Worm (Caenorhabditis elegans) whole organism, young adult: Measurements from ENCODE around the gene emc-6.

Experiments
- B0019.2 ChIP-seq: fragments of 200-800 bp; sonication (Bioruptor generic); conservative IDR thresholded peaks from 2 replicates; pipeline ENCODE4 v1.3.6; 2022; ENCODE audit warnings: missing genetic modification reagents, missing genetic modification characterization, missing compliant biosample characterization
- C17E4.6 ChIP-seq: fragments of 200-800 bp; sonication (Bioruptor generic); IDR thresholded peaks from 2 replicates; pipeline ENCODE4 v1.3.6; 2022; ENCODE audit warnings: missing genetic modification reagents, missing genetic modification characterization, missing compliant biosample characterization
- F39B2.1 ChIP-seq: fragments of 200-800 bp; sonication (Bioruptor generic); IDR thresholded peaks from 2 replicates; pipeline ENCODE4 v1.3.6; 2022; ENCODE audit warnings: missing genetic modification reagents, missing genetic modification characterization, missing compliant biosample characterization
- akir-1 ChIP-seq: fragments of 200-800 bp; sonication (Bioruptor generic); optimal IDR thresholded peaks from 2 replicates; lab custom pipeline; 2018; ENCODE audit warnings: mild to moderate bottlenecking, missing genetic modification characterization, moderate library complexity, missing compliant biosample characterization
- die-1 ChIP-seq: sonication (generic microtip); optimal IDR thresholded peaks from 2 replicates; lab custom pipeline; 2016; ENCODE audit warnings: missing genotype, mild to moderate bottlenecking, missing genetic modification characterization, missing compliant biosample characterization
- egl-44 ChIP-seq: fragments of 200-800 bp; sonication (Bioruptor generic); IDR thresholded peaks from 2 replicates; pipeline ENCODE4 v1.3.6; 2022; ENCODE audit warnings: missing genetic modification reagents, missing genetic modification characterization, missing compliant biosample characterization
- hrde-1 ChIP-seq: sonication (generic microtip); optimal IDR thresholded peaks from 2 replicates; lab custom pipeline; 2016; ENCODE audit warnings: missing genetic modification characterization, mild to moderate bottlenecking, missing compliant biosample characterization, moderate library complexity, missing genotype, missing genetic modification reagents, borderline replicate concordance
- let-526 ChIP-seq: fragments of 200-800 bp; sonication (Bioruptor generic); IDR thresholded peaks from 2 replicates; pipeline ENCODE4 v1.3.6; 2022; ENCODE audit warnings: missing genetic modification reagents, missing genetic modification characterization, missing compliant biosample characterization
- lir-1 ChIP-seq: fragments of 200-800 bp; sonication (Bioruptor generic); conservative IDR thresholded peaks from 2 replicates; pipeline ENCODE4 v1.3.6; 2022; ENCODE audit warnings: missing genetic modification reagents, missing genetic modification characterization, missing compliant biosample characterization
- madf-8 ChIP-seq: fragments of 200-800 bp; sonication (Bioruptor generic); conservative IDR thresholded peaks from 2 replicates; pipeline ENCODE4 v1.3.6; 2022; ENCODE audit warnings: missing genetic modification reagents, missing genetic modification characterization, missing compliant biosample characterization
- mxl-1 ChIP-seq: sonication (generic microtip); optimal IDR thresholded peaks from 2 replicates; lab custom pipeline; 2016; ENCODE audit warnings: missing genetic modification characterization, missing compliant biosample characterization
- nhr-80 ChIP-seq: sonication (generic microtip); optimal IDR thresholded peaks from 2 replicates; lab custom pipeline; 2016; ENCODE audit warnings: missing genetic modification characterization, missing compliant biosample characterization
- sea-2 ChIP-seq: fragments of 200-800 bp; sonication (Bioruptor generic); IDR thresholded peaks from 2 replicates; pipeline ENCODE4 v1.3.6; 2022; ENCODE audit warnings: missing genetic modification characterization, missing compliant biosample characterization

The emc-6 gene

ce11 chrIV:7661569-7661968, 48.0 kb downstream of the emc-6 start:
- TF ChIP-seq nhr-80 (no peak), C17E4.6 (no peak), hrde-1 (no peak), F39B2.1 (no peak)

- TF ChIP-seq sea-2 (GFP tag; lab: Robert Waterston, UW) = no peak
- TF ChIP-seq egl-44 (GFP tag; lab: Robert Waterston, UW) = no peak
- TF ChIP-seq lir-1 = no peak
- no peak for TF ChIP-seq die-1 (tag; lab: Kevin White, UChicago)
- TF ChIP-seq mxl-1 (tag; lab: Kevin White, UChicago) = no peak
- TF ChIP-seq madf-8 (GFP tag; lab: Robert Waterston, UW) = no peak
- TF ChIP-seq B0019.2 = no peak
- TF ChIP-seq akir-1 = no peak
- no peak for TF ChIP-seq let-526 (GFP tag; lab: Robert Waterston, UW)
Observed at ce11 chrIV:7659481-7659880, 50.1 kb downstream of the emc-6 start.
